Worm (Caenorhabditis elegans) whole organism, L2 larva: ENCODE data around the gene C30G7.5.

Experiments
- ZK546.5 ChIP-seq: sonication (generic microtip); optimal IDR thresholded peaks from 2 replicates; lab custom pipeline; 2017; ENCODE audit warnings: missing biosample characterization, missing genetic modification characterization
- aly-2 ChIP-seq: fragments of 150-350 bp; optimal IDR thresholded peaks from 2 replicates; lab custom pipeline; 2014; ENCODE audit warnings: missing biosample characterization, missing genetic modification characterization
- ama-1 ChIP-seq: fragments of 150-350 bp; optimal IDR thresholded peaks from 2 replicates; lab custom pipeline; 2018; ENCODE audit warnings: inconsistent platforms
- elt-1 ChIP-seq: fragments of 150-350 bp; optimal IDR thresholded peaks from 2 replicates; lab custom pipeline; 2014; ENCODE audit warnings: missing biosample characterization, missing genetic modification characterization
- elt-3 ChIP-seq: sonication (generic microtip); optimal IDR thresholded peaks from 2 replicates; lab custom pipeline; 2017; ENCODE audit warnings: missing biosample characterization, missing genetic modification characterization
- fos-1 ChIP-seq: fragments of 150-350 bp; optimal IDR thresholded peaks from 2 replicates; lab custom pipeline; 2014; ENCODE audit warnings: missing biosample characterization, missing genetic modification characterization
- lin-13 ChIP-seq: fragments of 150-350 bp; optimal IDR thresholded peaks from 2 replicates; lab custom pipeline; 2014; ENCODE audit warnings: missing biosample characterization, missing genetic modification reagents, missing genetic modification characterization
- mab-5 ChIP-seq: fragments of 150-350 bp; optimal IDR thresholded peaks from 2 replicates; lab custom pipeline; 2014; ENCODE audit warnings: missing biosample characterization, missing genetic modification characterization
- nhr-12 ChIP-seq: fragments of 150-350 bp; optimal IDR thresholded peaks from 2 replicates; lab custom pipeline; 2014; ENCODE audit warnings: missing biosample characterization, missing genetic modification characterization
- nhr-25 ChIP-seq: fragments of 150-350 bp; sonication (generic microtip); optimal IDR thresholded peaks from 3 replicates; lab custom pipeline; 2014; ENCODE audit warnings: missing biosample characterization, missing genetic modification characterization
- nhr-77 ChIP-seq: fragments of 150-350 bp; optimal IDR thresholded peaks from 2 replicates; lab custom pipeline; 2014; ENCODE audit warnings: missing biosample characterization, missing genetic modification characterization
- unc-62 ChIP-seq: fragments of 150-350 bp; optimal IDR thresholded peaks from 2 replicates; lab custom pipeline; 2014; ENCODE audit warnings: missing biosample characterization, missing genetic modification reagents, missing genetic modification characterization
- zag-1 ChIP-seq: fragments of 150-350 bp; optimal IDR thresholded peaks from 2 replicates; lab custom pipeline; 2014; ENCODE audit warnings: missing biosample characterization, missing genetic modification characterization

- no peak for TF ChIP-seq zag-1 (tag; lab: Kevin White, UChicago)
- no peak for TF ChIP-seq lin-13 (GFP tag; lab: Kevin White, UChicago)
- no peak for TF ChIP-seq nhr-25
- no peak for TF ChIP-seq elt-3 (tag; lab: Kevin White, UChicago)
- TF ChIP-seq mab-5: no peak
- TF ChIP-seq unc-62: no peak
- no peak for TF ChIP-seq ZK546.5 (tag; lab: Kevin White, UChicago)
- TF ChIP-seq nhr-77 (tag; lab: Kevin White, UChicago): no peak
- no peak for TF ChIP-seq nhr-12
- no peak for TF ChIP-seq ama-1 (lab: Kevin White, UChicago)
- TF ChIP-seq elt-1 (tag; lab: Kevin White, UChicago): no peak
- no peak for TF ChIP-seq fos-1
- no peak for TF ChIP-seq aly-2 (tag; lab: Kevin White, UChicago)
Measured at ce11 chrV:14928248-14928647, 26.3 kb downstream of the C30G7.5 start, which contains the start of gene srg-55.
